Worm (Caenorhabditis elegans) whole organism, midembryonic: ENCODE data around the gene sulp-3.

ENCODE experiments used
- cog-1 ChIP-seq: sonication (generic microtip); optimal IDR thresholded peaks from 2 replicates; lab custom pipeline; 2016; ENCODE audit warnings: missing genetic modification characterization, missing compliant biosample characterization
- flt-1 ChIP-seq: fragments of 200-800 bp; sonication (Bioruptor generic); IDR thresholded peaks from 2 replicates; pipeline ENCODE4 v1.3.6; 2022; ENCODE audit warnings: missing genetic modification characterization, missing compliant biosample characterization
- ztf-29 ChIP-seq: fragments of 200-800 bp; sonication (Bioruptor generic); IDR thresholded peaks from 2 replicates; pipeline ENCODE4 v1.3.6; 2022; ENCODE audit warnings: missing genetic modification reagents, missing genetic modification characterization, missing compliant biosample characterization

DNA sequence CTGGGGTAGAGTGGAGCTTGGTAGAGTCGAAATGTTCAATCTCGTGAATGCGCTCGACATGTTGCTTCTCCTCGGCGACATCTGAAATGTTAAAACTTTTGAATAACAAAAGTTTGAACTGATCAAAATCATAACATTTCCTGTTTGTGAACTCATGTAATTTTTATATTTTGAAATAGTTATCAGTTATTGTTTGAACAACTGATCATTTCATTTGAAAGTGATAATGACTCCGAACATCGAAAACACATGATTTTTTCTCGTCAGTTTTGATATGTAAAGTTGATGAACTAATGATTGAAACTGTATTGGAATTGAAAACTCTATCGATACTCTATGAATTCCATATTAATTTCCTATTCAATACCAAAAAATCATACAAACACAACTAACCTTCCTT is 15.0 kb upstream of the sulp-3 start:
- TF ChIP-seq flt-1: no peak
- TF ChIP-seq ztf-29 (GFP tag; lab: Robert Waterston, UW): no peak
- TF ChIP-seq cog-1 (tag; lab: Kevin White, UChicago): no peak
